Worm (Caenorhabditis elegans): ENCODE results near the gene C29E4.12.

- TF ChIP-seq tbx-37 (GFP tag; conservative IDR thresholded peaks at IDR 0.05) = no peak
- TF ChIP-seq pes-1 (GFP tag; IDR thresholded peaks at IDR 0.05) = no peak
- no peak for TF ChIP-seq ama-1 (optimal IDR thresholded peaks at IDR 0.05)
- no peak for TF ChIP-seq hnd-1 (tag; optimal IDR thresholded peaks at IDR 0.05)
- TF ChIP-seq B0310.2 (tag; optimal IDR thresholded peaks at IDR 0.05) = no peak
- no peak for TF ChIP-seq hmbx-1 (tag; optimal IDR thresholded peaks at IDR 0.05)
- TF ChIP-seq flt-1 (GFP tag; IDR thresholded peaks at IDR 0.05) = no peak
- no peak for TF ChIP-seq ets-7 (tag; optimal IDR thresholded peaks at IDR 0.05)
- TF ChIP-seq tbx-11 (GFP tag; IDR thresholded peaks at IDR 0.05) = no peak
- TF ChIP-seq ceh-36 (tag; optimal IDR thresholded peaks at IDR 0.05) = no peak
Measured at ce11 chrIII:7953208-7953607, 12.3 kb downstream of the C29E4.12 start, which contains the start of gene let-754.

Data from whole organism, early embryonic.